Fruit fly (Drosophila melanogaster): Measurements from ENCODE around the gene SNF4Agamma.

Gene SNF4Agamma

dm6 chr3R:21101453-21102214 is 38.9 kb upstream of the SNF4Agamma start, which contains the start of the genes CG7044 and Tbc1d22 (continued):
- TF ChIP-seq CG10631 (GFP tag; optimal IDR thresholded peaks at IDR 0.05) (no peak), ss (GFP tag; optimal IDR thresholded peaks at IDR 0.05) (no peak), spab (GFP tag; optimal IDR thresholded peaks at IDR 0.05) (no peak), Ets96B (tag; optimal IDR thresholded peaks at IDR 0.05) (no peak), dac (GFP tag; optimal IDR thresholded peaks at IDR 0.05) (no peak), CG8119 (GFP tag; IDR thresholded peaks at IDR 0.05) (no peak), pdm3 (GFP tag; optimal IDR thresholded peaks at IDR 0.05) (no peak), CG1621 (tag; optimal IDR thresholded peaks at IDR 0.05) (no peak), CG31627 (GFP tag; optimal IDR thresholded peaks at IDR 0.05) (peak; percentile 68), CG6808 (GFP tag; optimal IDR thresholded peaks at IDR 0.05) (no peak), CG8632 (GFP tag; optimal IDR thresholded peaks at IDR 0.05) (no peak), Eip78C (GFP tag) (peak; percentile 33), Eip75B (GFP tag; optimal IDR thresholded peaks at IDR 0.05) (no peak), net (GFP tag; optimal IDR thresholded peaks at IDR 0.05) (no peak)

dm6 chr3R:21102477-21102876 is 38.1 kb upstream of the SNF4Agamma start:
- TF ChIP-seq CG16779 (tag; optimal IDR thresholded peaks at IDR 0.05) (no peak), Blimp-1 (GFP tag; optimal IDR thresholded peaks at IDR 0.05) (no peak), Hr4 (GFP tag; optimal IDR thresholded peaks at IDR 0.05) (no peak), CG6792 (GFP tag; optimal IDR thresholded peaks at IDR 0.05) (no peak), acj6 (GFP tag; optimal IDR thresholded peaks at IDR 0.05) (no peak), Eip93F (GFP tag; optimal IDR thresholded peaks at IDR 0.05) (no peak), dsx (GFP tag; optimal IDR thresholded peaks at IDR 0.05; ENCODE audit: poor library complexity, severe bottlenecking) (no peak), esn (GFP tag; optimal IDR thresholded peaks at IDR 0.05) (no peak), CG3919 (GFP tag; optimal IDR thresholded peaks at IDR 0.05) (no peak), CG1621 (tag; optimal IDR thresholded peaks at IDR 0.05) (no peak), Sox102F (GFP tag; optimal IDR thresholded peaks at IDR 0.05) (no peak), net (GFP tag; optimal IDR thresholded peaks at IDR 0.05) (no peak), Ets21C (GFP tag; optimal IDR thresholded peaks at IDR 0.05) (no peak), OdsH (GFP tag; optimal IDR thresholded peaks at IDR 0.05) (no peak), svp (GFP tag) (no peak)

dm6 chr3R:21107907-21108591 is 32.5 kb upstream of the SNF4Agamma start, which contains the start of the genes Sec15 and rtet:
Gene Sec15, minus strand, starts transcription at chr3R:21107972.
Gene rtet, plus strand, starts transcription at chr3R:21108446.
- TF ChIP-seq Ets21C (GFP tag; optimal IDR thresholded peaks at IDR 0.05) (no peak), CG34406 (GFP tag; optimal IDR thresholded peaks at IDR 0.05) (no peak), fd59A (GFP tag; optimal IDR thresholded peaks at IDR 0.05) (peak; percentile 37), ss (GFP tag; optimal IDR thresholded peaks at IDR 0.05) (no peak), esn (GFP tag; optimal IDR thresholded peaks at IDR 0.05) (peak; percentile 75), fkh (GFP tag; optimal IDR thresholded peaks at IDR 0.05) (no peak), CG11762 (GFP tag; optimal IDR thresholded peaks at IDR 0.05; ENCODE audit: insufficient read depth) (no peak), spab (GFP tag; optimal IDR thresholded peaks at IDR 0.05) (no peak), CG6276 (GFP tag; optimal IDR thresholded peaks at IDR 0.05) (no peak), lz (GFP tag; optimal IDR thresholded peaks at IDR 0.05) (peak; percentile 41), achi (GFP tag; optimal IDR thresholded peaks at IDR 0.05) (no peak), cyc (GFP tag; optimal IDR thresholded peaks at IDR 0.05) (peak; percentile 41), svp (GFP tag) (peak; percentile 85), topi (GFP tag; optimal IDR thresholded peaks at IDR 0.05) (peak; percentile 51), CG31627 (GFP tag; optimal IDR thresholded peaks at IDR 0.05) (peak; percentile 47), CG6163 (GFP tag; IDR thresholded peaks at IDR 0.05) (0 out of 3 replicates have a peak, but pooled peaks have one; percentile 16), Ets96B (tag; optimal IDR thresholded peaks at IDR 0.05) (peak; percentile 39), Eip78C (GFP tag) (peak; percentile 81), Sox14 (GFP tag; optimal IDR thresholded peaks at IDR 0.05) (peak; percentile 60), dsx (GFP tag; optimal IDR thresholded peaks at IDR 0.05; ENCODE audit: poor library complexity, severe bottlenecking) (peak; percentile 72), acj6 (GFP tag; optimal IDR thresholded peaks at IDR 0.05) (peak; percentile 49), Eip93F (GFP tag; optimal IDR thresholded peaks at IDR 0.05) (peak; percentile 35), Blimp-1 (GFP tag; optimal IDR thresholded peaks at IDR 0.05) (peak; percentile 74), CG10631 (GFP tag; optimal IDR thresholded peaks at IDR 0.05) (peak; percentile 34), CG3032 (tag; optimal IDR thresholded peaks at IDR 0.05) (peak; percentile 45), fd85E (GFP tag; optimal IDR thresholded peaks at IDR 0.05) (no peak), CG7368 (GFP tag; optimal IDR thresholded peaks at IDR 0.05) (peak; percentile 6), Hr39 (GFP tag; optimal IDR thresholded peaks at IDR 0.05) (peak; percentile 55), dac (GFP tag; optimal IDR thresholded peaks at IDR 0.05) (peak; percentile 24)
